Worm (Caenorhabditis elegans) whole organism, L2 larva: ENCODE data around the gene dnj-18.
A peak's percentile ranks its signal among the peaks of the same experiment; 100 is the strongest.

Source experiments
- C34F6.9 ChIP-seq: fragments of 150-350 bp; optimal IDR thresholded peaks from 2 replicates; lab custom pipeline; 2014; ENCODE audit warnings: missing biosample characterization, missing genetic modification characterization
- F13H6.1 ChIP-seq: sonication (generic microtip); optimal IDR thresholded peaks from 2 replicates; lab custom pipeline; 2016; ENCODE audit warnings: missing genetic modification characterization, missing compliant biosample characterization
- R02D3.7 ChIP-seq: fragments of 150-350 bp; optimal IDR thresholded peaks from 2 replicates; lab custom pipeline; 2014; ENCODE audit warnings: missing biosample characterization, missing genetic modification characterization
- Y55F3AM.14 ChIP-seq: fragments of 200-800 bp; sonication (Bioruptor generic); optimal IDR thresholded peaks from 2 replicates; lab custom pipeline; 2018; ENCODE audit warnings: mild to moderate bottlenecking, missing genetic modification characterization, missing compliant biosample characterization
- ZK546.5 ChIP-seq: sonication (generic microtip); optimal IDR thresholded peaks from 2 replicates; lab custom pipeline; 2017; ENCODE audit warnings: missing biosample characterization, missing genetic modification characterization
- alr-1 ChIP-seq: fragments of 150-350 bp; optimal IDR thresholded peaks from 2 replicates; lab custom pipeline; 2014; ENCODE audit warnings: missing biosample characterization, missing genetic modification characterization
- aly-2 ChIP-seq: fragments of 150-350 bp; optimal IDR thresholded peaks from 2 replicates; lab custom pipeline; 2014; ENCODE audit warnings: missing biosample characterization, missing genetic modification characterization
- ama-1 ChIP-seq: fragments of 150-350 bp; optimal IDR thresholded peaks from 2 replicates; lab custom pipeline; 2018; ENCODE audit warnings: inconsistent platforms
- blmp-1 ChIP-seq: sonication (generic microtip); optimal IDR thresholded peaks from 2 replicates; lab custom pipeline; 2017; ENCODE audit warnings: missing genetic modification characterization, mild to moderate bottlenecking, missing compliant biosample characterization, antibody characterized with exemption, moderate library complexity; ENCODE audit not compliant: insufficient read depth
- ceh-16 ChIP-seq: fragments of 150-350 bp; optimal IDR thresholded peaks from 2 replicates; lab custom pipeline; 2014; ENCODE audit warnings: missing biosample characterization, missing genetic modification characterization
- ceh-82 ChIP-seq: fragments of 150-350 bp; optimal IDR thresholded peaks from 2 replicates; lab custom pipeline; 2014; ENCODE audit warnings: missing biosample characterization, missing genetic modification characterization
- crh-2 ChIP-seq: sonication (generic microtip); optimal IDR thresholded peaks from 2 replicates; lab custom pipeline; 2017; ENCODE audit warnings: missing biosample characterization, missing genetic modification characterization
- dmd-4 ChIP-seq: sonication (generic microtip); optimal IDR thresholded peaks from 2 replicates; lab custom pipeline; 2017; ENCODE audit warnings: missing biosample characterization, missing genetic modification characterization
- egl-27 ChIP-seq: sonication (generic microtip); optimal IDR thresholded peaks from 3 replicates; lab custom pipeline; 2017; ENCODE audit warnings: missing biosample characterization, missing genetic modification reagents, missing genetic modification characterization
- elt-1 ChIP-seq: fragments of 150-350 bp; optimal IDR thresholded peaks from 2 replicates; lab custom pipeline; 2014; ENCODE audit warnings: missing biosample characterization, missing genetic modification characterization
- elt-3 ChIP-seq: sonication (generic microtip); optimal IDR thresholded peaks from 2 replicates; lab custom pipeline; 2017; ENCODE audit warnings: missing biosample characterization, missing genetic modification characterization
- fos-1 ChIP-seq: fragments of 150-350 bp; optimal IDR thresholded peaks from 2 replicates; lab custom pipeline; 2014; ENCODE audit warnings: missing biosample characterization, missing genetic modification characterization
- gmeb-1 ChIP-seq: fragments of 150-350 bp; optimal IDR thresholded peaks from 2 replicates; lab custom pipeline; 2014; ENCODE audit warnings: missing biosample characterization, missing genetic modification characterization
- lin-11 ChIP-seq: fragments of 150-350 bp; sonication (generic microtip); optimal IDR thresholded peaks from 2 replicates; lab custom pipeline; 2014; ENCODE audit warnings: missing biosample characterization, missing genetic modification characterization, inconsistent platforms, mixed read lengths
- lin-13 ChIP-seq: fragments of 150-350 bp; optimal IDR thresholded peaks from 2 replicates; lab custom pipeline; 2014; ENCODE audit warnings: missing biosample characterization, missing genetic modification reagents, missing genetic modification characterization
- lin-39 ChIP-seq: fragments of 150-350 bp; optimal IDR thresholded peaks from 2 replicates; lab custom pipeline; 2014; ENCODE audit warnings: missing biosample characterization, missing genetic modification reagents, missing genetic modification characterization
- lsy-2 ChIP-seq, 2 experiments: fragments of 150-350 bp in 1 of 2; sonication (generic microtip) in 1 of 2; optimal IDR thresholded peaks; 2 replicates each; lab custom pipeline; 2014 to 2017; ENCODE audit warnings: missing biosample characterization in 2 of 2, missing genetic modification characterization in 2 of 2
- mab-5 ChIP-seq: fragments of 150-350 bp; optimal IDR thresholded peaks from 2 replicates; lab custom pipeline; 2014; ENCODE audit warnings: missing biosample characterization, missing genetic modification characterization
- mbf-1 ChIP-seq: sonication (generic microtip); optimal IDR thresholded peaks from 2 replicates; lab custom pipeline; 2017; ENCODE audit warnings: missing biosample characterization, missing genetic modification characterization
- mdl-1 ChIP-seq, 2 experiments: fragments of 150-350 bp in 1 of 2; sonication (generic microtip) in 1 of 2; optimal IDR thresholded peaks; 2 replicates each; lab custom pipeline; 2017; ENCODE audit warnings: missing biosample characterization in 2 of 2, missing genetic modification characterization in 2 of 2
- nhr-10 ChIP-seq: sonication (generic microtip); optimal IDR thresholded peaks from 2 replicates; lab custom pipeline; 2017; ENCODE audit warnings: missing biosample characterization, missing genetic modification characterization
- nhr-11 ChIP-seq: fragments of 150-350 bp; optimal IDR thresholded peaks from 2 replicates; lab custom pipeline; 2014; ENCODE audit warnings: missing biosample characterization, missing genetic modification characterization
- nhr-12 ChIP-seq: fragments of 150-350 bp; optimal IDR thresholded peaks from 2 replicates; lab custom pipeline; 2014; ENCODE audit warnings: missing biosample characterization, missing genetic modification characterization
- nhr-129 ChIP-seq: fragments of 150-350 bp; optimal IDR thresholded peaks from 2 replicates; lab custom pipeline; 2014; ENCODE audit warnings: missing biosample characterization, missing genetic modification characterization
- nhr-21 ChIP-seq: fragments of 150-350 bp; optimal IDR thresholded peaks from 2 replicates; lab custom pipeline; 2014; ENCODE audit warnings: missing biosample characterization, missing genetic modification characterization
- nhr-23 ChIP-seq: fragments of 150-350 bp; optimal IDR thresholded peaks from 2 replicates; lab custom pipeline; 2014; ENCODE audit warnings: missing biosample characterization, missing genetic modification reagents, missing genetic modification characterization
- nhr-237 ChIP-seq: fragments of 150-350 bp; optimal IDR thresholded peaks from 2 replicates; lab custom pipeline; 2014; ENCODE audit warnings: missing biosample characterization, missing genetic modification characterization
- nhr-25 ChIP-seq: fragments of 150-350 bp; sonication (generic microtip); optimal IDR thresholded peaks from 3 replicates; lab custom pipeline; 2014; ENCODE audit warnings: missing biosample characterization, missing genetic modification characterization
- nhr-6 ChIP-seq: fragments of 150-350 bp; optimal IDR thresholded peaks from 2 replicates; lab custom pipeline; 2014; ENCODE audit warnings: missing biosample characterization, missing genetic modification characterization
- peb-1 ChIP-seq: fragments of 150-350 bp; optimal IDR thresholded peaks from 2 replicates; lab custom pipeline; 2014; ENCODE audit warnings: missing biosample characterization, missing genetic modification characterization
- sem-4 ChIP-seq: fragments of 150-350 bp; optimal IDR thresholded peaks from 2 replicates; lab custom pipeline; 2014; ENCODE audit warnings: missing biosample characterization, missing genetic modification reagents, missing genetic modification characterization
- skn-1 ChIP-seq: sonication (generic microtip); optimal IDR thresholded peaks from 2 replicates; lab custom pipeline; 2017; ENCODE audit warnings: missing biosample characterization, missing genetic modification characterization
- sma-9 ChIP-seq, 2 experiments: fragments of 150-350 bp in 1 of 2; sonication (generic microtip) in 1 of 2; optimal IDR thresholded peaks; 2 replicates each; lab custom pipeline; 2014 to 2016; ENCODE audit warnings: missing genetic modification characterization in 2 of 2, mild to moderate bottlenecking in 1 of 2, missing biosample characterization in 1 of 2, missing compliant biosample characterization in 1 of 2, missing genetic modification reagents in 1 of 2, moderate library complexity in 1 of 2
- snpc-4 ChIP-seq: fragments of 150-350 bp; optimal IDR thresholded peaks from 2 replicates; lab custom pipeline; 2014; ENCODE audit warnings: missing biosample characterization, missing genetic modification characterization
- unc-39 ChIP-seq: fragments of 150-350 bp; optimal IDR thresholded peaks from 2 replicates; lab custom pipeline; 2014; ENCODE audit warnings: missing biosample characterization, missing genetic modification characterization
- unc-55 ChIP-seq: fragments of 150-350 bp; sonication (generic microtip); optimal IDR thresholded peaks from 3 replicates; lab custom pipeline; 2014; ENCODE audit warnings: missing biosample characterization, missing genetic modification reagents, missing genetic modification characterization
- zag-1 ChIP-seq: fragments of 150-350 bp; optimal IDR thresholded peaks from 2 replicates; lab custom pipeline; 2014; ENCODE audit warnings: missing biosample characterization, missing genetic modification characterization
- ztf-1 ChIP-seq: fragments of 200-800 bp; sonication (Bioruptor generic); conservative IDR thresholded peaks from 2 replicates; pipeline ENCODE4 v1.3.6; 2022; ENCODE audit warnings: missing genetic modification characterization, missing compliant biosample characterization
- ztf-11 ChIP-seq: sonication (generic microtip); optimal IDR thresholded peaks from 2 replicates; lab custom pipeline; 2017; ENCODE audit warnings: missing biosample characterization, missing genetic modification characterization
- ztf-4 ChIP-seq: fragments of 150-350 bp; optimal IDR thresholded peaks from 2 replicates; lab custom pipeline; 2014; ENCODE audit warnings: missing biosample characterization, missing genetic modification characterization

Gene dnj-18

ce11 chrIII:4731295-4731988, 33.5 kb downstream of the dnj-18 start, which contains the start of gene F17C8.3 (continued):
- TF ChIP-seq unc-39 (tag; lab: Kevin White, UChicago), result no peak
- no peak for TF ChIP-seq R02D3.7
- no peak for TF ChIP-seq sem-4 (tag; lab: Kevin White, UChicago)
- no peak for TF ChIP-seq Y55F3AM.14 (GFP tag; lab: Kevin White, UChicago)
- no peak for TF ChIP-seq elt-3
- TF ChIP-seq ceh-16 (tag; lab: Kevin White, UChicago), result no peak
- TF ChIP-seq lin-13 (GFP tag; lab: Kevin White, UChicago), result no peak
- no peak for TF ChIP-seq peb-1 (tag; lab: Kevin White, UChicago)
- no peak for TF ChIP-seq nhr-11 (tag; lab: Kevin White, UChicago)
- no peak for TF ChIP-seq nhr-25 (tag; lab: Kevin White, UChicago)
- TF ChIP-seq nhr-129 (tag; lab: Kevin White, UChicago), result peak; percentile 15
- TF ChIP-seq, all 48 proteins: peak for 6

ce11 chrIII:4734056-4734455, 36.1 kb downstream of the dnj-18 start, which contains the start of gene F17C8.9:
TSS of gene F17C8.9 (plus strand) at chrIII:4734356.
- TF ChIP-seq snpc-4 (tag; lab: Kevin White, UChicago) (no peak), gmeb-1 (tag; lab: Kevin White, UChicago) (no peak), egl-27 (tag; lab: Kevin White, UChicago) (no peak), elt-1 (no peak), F13H6.1 (tag; lab: Kevin White, UChicago) (no peak), nhr-10 (tag; lab: Kevin White, UChicago) (no peak), ceh-16 (tag; lab: Kevin White, UChicago) (no peak), ceh-82 (no peak), R02D3.7 (no peak), alr-1 (no peak), mdl-1 (tag; optimal IDR thresholded peaks at IDR 0.05; lab: Kevin White, UChicago) (no peak), unc-55 (GFP tag; lab: Kevin White, UChicago) (no peak), Y55F3AM.14 (GFP tag; lab: Kevin White, UChicago) (no peak), peb-1 (tag; lab: Kevin White, UChicago) (no peak), dmd-4 (no peak), nhr-25 (tag; lab: Kevin White, UChicago) (no peak), mbf-1 (tag; lab: Kevin White, UChicago) (no peak), ztf-4 (no peak), ztf-1 (GFP tag; lab: Robert Waterston, UW) (no peak), zag-1 (tag; lab: Kevin White, UChicago) (no peak)

DNA sequence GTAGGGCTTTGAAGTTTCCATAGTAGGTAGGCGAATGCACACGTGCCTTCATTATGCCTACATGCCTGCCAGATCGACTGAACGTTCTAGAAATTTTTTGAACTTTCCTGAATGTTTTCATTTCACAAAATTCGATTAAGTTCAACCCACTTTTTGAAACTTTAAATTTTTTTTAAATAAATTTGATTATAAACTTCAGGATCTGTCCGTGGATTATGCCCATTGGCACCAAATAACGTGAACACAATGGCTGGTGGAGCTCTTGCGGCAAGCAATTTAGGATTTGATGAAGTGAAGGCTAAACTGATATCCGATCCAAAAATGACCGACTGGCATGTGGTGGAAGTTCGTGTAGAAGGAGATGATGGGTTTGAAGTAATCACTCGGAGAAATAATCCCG, 37.5 kb downstream of the dnj-18 start, which contains the start of gene F17C8.7:
Gene F17C8.7, plus strand, starts transcription at position 301 of the 400 bp plus-strand sequence.
- TF ChIP-seq fos-1 (tag; lab: Kevin White, UChicago) (no peak), elt-3 (no peak), mab-5 (tag; lab: Kevin White, UChicago) (no peak), zag-1 (tag; lab: Kevin White, UChicago) (no peak), ztf-11 (tag; lab: Kevin White, UChicago) (no peak), egl-27 (tag; lab: Kevin White, UChicago) (no peak), lin-39 (tag; lab: Kevin White, UChicago) (no peak), nhr-6 (tag; lab: Kevin White, UChicago) (no peak), lin-11 (tag; lab: Kevin White, UChicago) (no peak), mbf-1 (tag; lab: Kevin White, UChicago) (no peak), lin-13 (GFP tag; lab: Kevin White, UChicago) (no peak), C34F6.9 (tag; lab: Kevin White, UChicago) (no peak), ama-1 (lab: Kevin White, UChicago) (no peak), nhr-25 (tag; lab: Kevin White, UChicago) (no peak), F13H6.1 (tag; lab: Kevin White, UChicago) (no peak), crh-2 (tag; lab: Kevin White, UChicago) (no peak), ZK546.5 (no peak), nhr-21 (tag; lab: Kevin White, UChicago) (no peak)

DNA sequence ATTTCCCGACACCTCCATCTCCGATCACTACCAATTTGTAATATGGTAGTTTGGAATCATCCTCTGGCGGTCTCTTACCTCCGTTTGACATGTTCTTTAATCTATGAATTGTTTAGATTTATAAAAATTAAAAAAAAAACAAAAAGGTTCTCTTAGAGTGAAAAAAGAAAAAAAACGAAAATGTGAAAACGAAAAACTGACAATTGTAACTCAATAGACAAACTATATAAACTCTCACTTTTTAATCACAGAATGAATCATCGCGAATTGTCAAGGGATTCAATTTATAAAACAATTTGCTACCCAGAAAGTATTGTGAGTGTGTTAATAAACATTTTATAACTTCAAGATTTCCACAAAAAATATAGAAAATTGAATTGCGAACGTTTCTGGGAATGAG, 42.1 kb downstream of the dnj-18 start, which contains the start of gene ras-2:
Gene ras-2, minus strand, starts transcription at position 101 of the 400 bp plus-strand sequence.
- TF ChIP-seq ama-1 (lab: Kevin White, UChicago) (no peak), mbf-1 (tag; lab: Kevin White, UChicago) (no peak), nhr-11 (tag; lab: Kevin White, UChicago) (no peak), dmd-4 (no peak), blmp-1 (tag; lab: Kevin White, UChicago) (no peak), nhr-237 (tag; lab: Kevin White, UChicago) (no peak), sma-9 (GFP tag; optimal IDR thresholded peaks at IDR 0.05; lab: Kevin White, UChicago) (no peak), sma-9 (tag; optimal IDR thresholded peaks at IDR 0.05; lab: Kevin White, UChicago) (no peak), nhr-12 (tag; lab: Kevin White, UChicago) (no peak), fos-1 (tag; lab: Kevin White, UChicago) (no peak), nhr-23 (tag; lab: Kevin White, UChicago) (no peak), ztf-11 (tag; lab: Kevin White, UChicago) (no peak), aly-2 (tag; lab: Kevin White, UChicago) (no peak), lsy-2 (tag; optimal IDR thresholded peaks at IDR 0.05; lab: Kevin White, UChicago) (no peak), lin-11 (tag; lab: Kevin White, UChicago) (no peak), zag-1 (tag; lab: Kevin White, UChicago) (no peak), skn-1 (tag; lab: Kevin White, UChicago) (no peak), Y55F3AM.14 (GFP tag; lab: Kevin White, UChicago) (no peak), egl-27 (tag; lab: Kevin White, UChicago) (no peak), ceh-16 (tag; lab: Kevin White, UChicago) (no peak), R02D3.7 (no peak)
